Fruit fly (Drosophila melanogaster): ENCODE results near the gene Hsdl2.

dm6 chr3R:27685539-27686012 lies 8.3 kb downstream of the Hsdl2 start, which contains the start of gene CG12880:
- TF ChIP-seq Hr4 (GFP tag; optimal IDR thresholded peaks at IDR 0.05), result peak; percentile 22
- peak; percentile 30 for TF ChIP-seq Hr39 (GFP tag; optimal IDR thresholded peaks at IDR 0.05)
- peak; percentile 23 for TF ChIP-seq Ets96B (tag; optimal IDR thresholded peaks at IDR 0.05)
- TF ChIP-seq Eip93F (GFP tag; optimal IDR thresholded peaks at IDR 0.05), result no peak
- TF ChIP-seq CG8119 (GFP tag; IDR thresholded peaks at IDR 0.05), result no peak
- 0 out of 2 replicates have a peak, but pooled peaks have one; percentile 13 for TF ChIP-seq Gug (GFP tag; IDR thresholded peaks at IDR 0.05)
- TF ChIP-seq Lpt (GFP tag; optimal IDR thresholded peaks at IDR 0.05), result no peak
- no peak for TF ChIP-seq CG11902 (GFP tag; optimal IDR thresholded peaks at IDR 0.05)
- TF ChIP-seq CG3919 (GFP tag; optimal IDR thresholded peaks at IDR 0.05), result peak; percentile 41
- TF ChIP-seq vri (GFP tag; optimal IDR thresholded peaks at IDR 0.05), result no peak
